Fruit fly (Drosophila melanogaster): ENCODE data around the gene CG9932.

CG9932 gene

DNA sequence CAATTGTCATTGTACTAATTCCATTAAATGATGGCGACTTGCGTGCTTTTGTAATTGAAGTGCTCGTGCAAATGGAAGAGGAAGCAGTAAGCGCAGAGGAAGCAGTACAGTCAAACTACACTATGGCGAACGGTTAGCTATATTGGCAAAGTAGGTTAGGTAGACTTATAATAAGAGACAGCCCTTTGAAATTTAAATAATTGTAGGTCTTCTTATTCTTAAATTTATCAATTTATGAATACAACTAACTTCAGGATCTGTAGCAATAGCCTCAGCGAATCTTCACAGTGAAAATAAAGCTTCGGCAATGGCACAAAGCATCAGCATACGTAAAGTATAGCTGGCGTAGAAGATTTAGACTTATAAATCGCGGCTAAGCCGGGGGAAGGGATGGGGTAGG, 14.4 kb upstream of the CG9932 start:
- TF ChIP-seq CG32264 (GFP tag; optimal IDR thresholded peaks at IDR 0.05) (no peak), Mio (GFP tag; optimal IDR thresholded peaks at IDR 0.05) (no peak), foxo (GFP tag; optimal IDR thresholded peaks at IDR 0.05) (no peak), dl (GFP tag; optimal IDR thresholded peaks at IDR 0.05; ENCODE audit: insufficient read depth in 1 of 2, partially characterized antibody in 2 of 2) (no peak), tai (GFP tag; optimal IDR thresholded peaks at IDR 0.05) (no peak), Dif (GFP tag; optimal IDR thresholded peaks at IDR 0.05; ENCODE audit: partially characterized antibody) (no peak), rgr (GFP tag; optimal IDR thresholded peaks at IDR 0.05) (no peak)

- no peak for TF ChIP-seq dl (GFP tag; optimal IDR thresholded peaks at IDR 0.05; ENCODE audit: insufficient read depth in 1 of 2, partially characterized antibody in 2 of 2)
- TF ChIP-seq dsf (GFP tag; optimal IDR thresholded peaks at IDR 0.05; ENCODE audit: borderline replicate concordance) = no peak
- TF ChIP-seq tai (GFP tag; optimal IDR thresholded peaks at IDR 0.05) = no peak
- TF ChIP-seq Sp1 (GFP tag; optimal IDR thresholded peaks at IDR 0.05) = peak; percentile 3
- TF ChIP-seq HLH106 (tag; optimal IDR thresholded peaks at IDR 0.05) = no peak
- TF ChIP-seq OdsH (GFP tag; optimal IDR thresholded peaks at IDR 0.05) = peak; percentile 67
- TF ChIP-seq Myc (optimal IDR thresholded peaks at IDR 0.05) = no peak
- TF ChIP-seq pan (optimal IDR thresholded peaks at IDR 0.05) = no peak
- no peak for TF ChIP-seq Rel (GFP tag; optimal IDR thresholded peaks at IDR 0.05)
- TF ChIP-seq Rel (tag; optimal IDR thresholded peaks at IDR 0.05) = no peak
- peak; percentile 73 for TF ChIP-seq ey (GFP tag; optimal IDR thresholded peaks at IDR 0.05)
- no peak for TF ChIP-seq Dif (GFP tag; optimal IDR thresholded peaks at IDR 0.05; ENCODE audit: partially characterized antibody)
- TF ChIP-seq Hnf4 (GFP tag; optimal IDR thresholded peaks at IDR 0.05) = peak; percentile 39
- no peak for TF ChIP-seq lola (GFP tag; optimal IDR thresholded peaks at IDR 0.05)
- TF ChIP-seq Vsx2 (GFP tag; optimal IDR thresholded peaks at IDR 0.05; ENCODE audit: partially characterized antibody) = no peak
- peak; percentile 72 for TF ChIP-seq h (GFP tag; optimal IDR thresholded peaks at IDR 0.05)
- no peak for TF ChIP-seq Dfd (GFP tag; optimal IDR thresholded peaks at IDR 0.05)
- no peak for TF ChIP-seq brk (GFP tag; optimal IDR thresholded peaks at IDR 0.05)
- TF ChIP-seq fru (GFP tag; optimal IDR thresholded peaks at IDR 0.05) = peak; percentile 60
- TF ChIP-seq psq (GFP tag; optimal IDR thresholded peaks at IDR 0.05) = peak; percentile 58
- peak; percentile 0 for TF ChIP-seq CG32264 (GFP tag; optimal IDR thresholded peaks at IDR 0.05)
- no peak for TF ChIP-seq N (GFP tag; optimal IDR thresholded peaks at IDR 0.05)
- peak; percentile 9 for TF ChIP-seq dmrt93B (GFP tag; optimal IDR thresholded peaks at IDR 0.05)
- no peak for TF ChIP-seq jim (GFP tag; optimal IDR thresholded peaks at IDR 0.05)
- TF ChIP-seq usp (GFP tag; optimal IDR thresholded peaks at IDR 0.05) = no peak
- no peak for TF ChIP-seq Jra (GFP tag; optimal IDR thresholded peaks at IDR 0.05)
- no peak for TF ChIP-seq Mio (GFP tag; optimal IDR thresholded peaks at IDR 0.05)
- no peak for TF ChIP-seq Hr83 (GFP tag; optimal IDR thresholded peaks at IDR 0.05; ENCODE audit: poor library complexity, severe bottlenecking)
- no peak for TF ChIP-seq sage (GFP tag; optimal IDR thresholded peaks at IDR 0.05)
- TF ChIP-seq woc (GFP tag; optimal IDR thresholded peaks at IDR 0.05) = peak; percentile 32
- TF ChIP-seq Abd-B (GFP tag; optimal IDR thresholded peaks at IDR 0.05) = no peak
- TF ChIP-seq foxo (GFP tag; optimal IDR thresholded peaks at IDR 0.05) = peak in 1 of 2 experiments; percentile 66
- TF ChIP-seq CrebA (GFP tag; optimal IDR thresholded peaks at IDR 0.05; ENCODE audit: borderline replicate concordance) = no peak
- TF ChIP-seq br (GFP tag; optimal IDR thresholded peaks at IDR 0.05) = peak; percentile 60
- no peak for TF ChIP-seq sv (GFP tag; optimal IDR thresholded peaks at IDR 0.05)
- no peak for TF ChIP-seq GATAd (GFP tag; optimal IDR thresholded peaks at IDR 0.05)
- no peak for TF ChIP-seq CG9705 (GFP tag; optimal IDR thresholded peaks at IDR 0.05)
- TF ChIP-seq rgr (GFP tag; optimal IDR thresholded peaks at IDR 0.05) = peak; percentile 70
- no peak for TF ChIP-seq Hr78 (GFP tag; optimal IDR thresholded peaks at IDR 0.05)
Measured at dm6 chr2L:13073797-13074196, 13.9 kb upstream of the CG9932 start.

DNA sequence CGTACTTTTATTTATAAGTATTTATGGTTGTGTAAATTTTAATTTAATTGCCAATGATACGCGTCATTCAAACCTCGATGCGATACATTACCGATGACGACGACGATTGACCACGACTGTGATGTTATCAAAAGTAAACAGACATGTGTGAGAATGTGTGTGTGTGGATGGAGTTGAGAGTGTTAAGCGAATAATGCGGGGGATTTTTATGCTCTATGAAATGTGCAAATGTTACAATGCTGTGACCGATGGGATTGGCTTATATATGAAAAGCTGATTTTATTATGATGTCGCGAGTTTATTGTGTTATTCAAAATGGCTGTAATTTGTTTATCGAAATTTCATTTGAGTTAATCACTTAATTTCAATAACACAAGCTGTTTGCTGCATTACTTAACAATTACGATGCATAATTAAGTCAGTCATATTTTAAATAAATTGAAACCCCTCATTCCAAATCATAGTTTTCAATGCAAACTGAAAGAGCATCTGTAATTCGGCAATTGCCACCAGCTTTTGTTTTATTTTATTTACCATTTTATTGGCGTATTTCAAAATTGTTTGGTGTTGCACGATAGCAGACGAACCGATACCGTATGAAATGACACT, 12.9 kb upstream of the CG9932 start:
- peak in 1 of 2 experiments; percentile 48 for TF ChIP-seq foxo (GFP tag; optimal IDR thresholded peaks at IDR 0.05)
- TF ChIP-seq OdsH (GFP tag; optimal IDR thresholded peaks at IDR 0.05) = peak; percentile 55
- no peak for TF ChIP-seq CrebA (GFP tag; optimal IDR thresholded peaks at IDR 0.05; ENCODE audit: borderline replicate concordance)
- peak; percentile 33 for TF ChIP-seq woc (GFP tag; optimal IDR thresholded peaks at IDR 0.05)
- peak; percentile 41 for TF ChIP-seq HLH106 (tag; optimal IDR thresholded peaks at IDR 0.05)
- TF ChIP-seq fru (GFP tag; optimal IDR thresholded peaks at IDR 0.05) = peak; percentile 53
- no peak for TF ChIP-seq Rel (GFP tag; optimal IDR thresholded peaks at IDR 0.05)
- peak; percentile 74 for TF ChIP-seq Rel (tag; optimal IDR thresholded peaks at IDR 0.05)
- peak; percentile 38 for TF ChIP-seq psq (GFP tag; optimal IDR thresholded peaks at IDR 0.05)
- TF ChIP-seq br (GFP tag; optimal IDR thresholded peaks at IDR 0.05) = peak; percentile 41
- peak; percentile 60 for TF ChIP-seq ey (GFP tag; optimal IDR thresholded peaks at IDR 0.05)
- TF ChIP-seq rgr (GFP tag; optimal IDR thresholded peaks at IDR 0.05) = peak; percentile 25
- no peak for TF ChIP-seq Myc (optimal IDR thresholded peaks at IDR 0.05)
- no peak for TF ChIP-seq dsf (GFP tag; optimal IDR thresholded peaks at IDR 0.05; ENCODE audit: borderline replicate concordance)
- peak; percentile 39 for TF ChIP-seq Sp1 (GFP tag; optimal IDR thresholded peaks at IDR 0.05)
- TF ChIP-seq Mio (GFP tag; optimal IDR thresholded peaks at IDR 0.05) = no peak
- TF ChIP-seq pan (optimal IDR thresholded peaks at IDR 0.05) = no peak
- TF ChIP-seq h (GFP tag; optimal IDR thresholded peaks at IDR 0.05) = peak; percentile 41
- peak; percentile 14 for TF ChIP-seq dmrt93B (GFP tag; optimal IDR thresholded peaks at IDR 0.05)
